Worm (Caenorhabditis elegans) whole organism, L4 larva: ENCODE measurements around the gene sas-4.

Experiments
- D1046.2 ChIP-seq: fragments of 200-800 bp; sonication (Bioruptor generic); IDR thresholded peaks from 2 replicates; pipeline ENCODE4 v1.3.6; 2022; ENCODE audit warnings: missing genetic modification characterization, missing compliant biosample characterization
- F37D6.2 ChIP-seq: sonication (generic microtip); optimal IDR thresholded peaks from 2 replicates; lab custom pipeline; 2016; ENCODE audit warnings: mild to moderate bottlenecking, missing genetic modification characterization, missing compliant biosample characterization
- F44E2.7 ChIP-seq: fragments of 200-800 bp; sonication (Bioruptor generic); IDR thresholded peaks from 2 replicates; pipeline ENCODE4 v2.1.2; 2022; ENCODE audit warnings: missing genetic modification characterization, missing compliant biosample characterization
- T20F7.1 ChIP-seq: fragments of 200-800 bp; sonication (Bioruptor generic); optimal IDR thresholded peaks from 2 replicates; lab custom pipeline; 2018; ENCODE audit warnings: mild to moderate bottlenecking, missing genetic modification characterization, missing compliant biosample characterization
- Y5F2A.4 ChIP-seq: fragments of 200-800 bp; sonication (Bioruptor generic); optimal IDR thresholded peaks from 2 replicates; lab custom pipeline; 2018; ENCODE audit warnings: mild to moderate bottlenecking, missing genetic modification characterization, missing compliant biosample characterization
- Y75B8A.6 ChIP-seq: fragments of 200-800 bp; sonication (Bioruptor generic); IDR thresholded peaks from 2 replicates; pipeline ENCODE4 v1.3.6; 2022; ENCODE audit warnings: missing genetic modification reagents, missing genetic modification characterization, missing compliant biosample characterization
- aha-1 ChIP-seq: fragments of 150-350 bp; peaks from one replicate; lab custom pipeline; 2014; ENCODE audit warnings: missing biosample characterization, missing genetic modification characterization
- aly-2 ChIP-seq: sonication (generic microtip); optimal IDR thresholded peaks from 2 replicates; lab custom pipeline; 2018; ENCODE audit warnings: missing biosample characterization, missing genetic modification characterization
- attf-4 ChIP-seq: sonication (generic microtip); optimal IDR thresholded peaks from 3 replicates; lab custom pipeline; 2017; ENCODE audit warnings: missing biosample characterization, missing genetic modification characterization
- cey-2 ChIP-seq: sonication (generic microtip); optimal IDR thresholded peaks from 3 replicates; lab custom pipeline; 2017; ENCODE audit warnings: missing genetic modification characterization, mild to moderate bottlenecking, missing compliant biosample characterization, antibody characterized with exemption, borderline replicate concordance; ENCODE audit not compliant: insufficient read depth
- daf-12 ChIP-seq: fragments of 150-350 bp; optimal IDR thresholded peaks from 2 replicates; lab custom pipeline; 2014; ENCODE audit warnings: missing biosample characterization, missing genetic modification reagents, missing genetic modification characterization
- daf-16 ChIP-seq, 3 experiments: sonication (generic microtip); optimal IDR thresholded peaks; 2 replicates each; lab custom pipeline; 2016 to 2017; ENCODE audit warnings: missing genetic modification characterization in 3 of 3, missing genetic modification reagents in 3 of 3, mild to moderate bottlenecking in 2 of 3, missing compliant biosample characterization in 2 of 3, missing biosample characterization in 1 of 3, moderate library complexity in 1 of 3
- daf-19 ChIP-seq: fragments of 200-800 bp; sonication (Bioruptor generic); conservative IDR thresholded peaks from 2 replicates; pipeline ENCODE4 v1.3.6; 2022; ENCODE audit warnings: missing genetic modification characterization, missing compliant biosample characterization
- dmd-6 ChIP-seq: fragments of 200-800 bp; sonication (Bioruptor generic); IDR thresholded peaks from 2 replicates; pipeline ENCODE4 v1.3.6; 2022; ENCODE audit warnings: missing genetic modification reagents, missing genetic modification characterization, missing compliant biosample characterization
- dmd-9 ChIP-seq: fragments of 200-800 bp; sonication (Bioruptor generic); IDR thresholded peaks from 2 replicates; pipeline ENCODE4 v1.3.6; 2022; ENCODE audit warnings: missing genetic modification reagents, missing genetic modification characterization, missing compliant biosample characterization
- dpl-1 ChIP-seq: fragments of 150-350 bp; optimal IDR thresholded peaks from 2 replicates; lab custom pipeline; 2014; ENCODE audit warnings: missing biosample characterization, missing genetic modification reagents, missing genetic modification characterization
- dve-1 ChIP-seq: sonication (generic microtip); optimal IDR thresholded peaks from 2 replicates; lab custom pipeline; 2017; ENCODE audit warnings: antibody characterized with exemption, mild to moderate bottlenecking, missing genetic modification characterization, missing compliant biosample characterization; ENCODE audit not compliant: insufficient read depth
- egl-27 ChIP-seq: sonication (generic microtip); optimal IDR thresholded peaks from 3 replicates; lab custom pipeline; 2017; ENCODE audit warnings: missing biosample characterization, missing genetic modification reagents, missing genetic modification characterization
- gei-8 ChIP-seq: fragments of 200-800 bp; sonication (Bioruptor generic); optimal IDR thresholded peaks from 2 replicates; lab custom pipeline; 2018; ENCODE audit warnings: mild to moderate bottlenecking, missing genetic modification characterization, missing compliant biosample characterization
- hif-1 ChIP-seq, 2 experiments: sonication (generic microtip); optimal IDR thresholded peaks; 2 replicates each; lab custom pipeline; 2016 to 2017; ENCODE audit warnings: missing compliant biosample characterization in 2 of 2, missing genetic modification characterization in 2 of 2, missing genetic modification reagents in 2 of 2, missing genotype in 2 of 2, mild to moderate bottlenecking in 1 of 2
- lim-7 ChIP-seq: fragments of 200-800 bp; sonication (Bioruptor generic); IDR thresholded peaks from 2 replicates; pipeline ENCODE4 v1.3.6; 2022; ENCODE audit warnings: missing genetic modification characterization, missing compliant biosample characterization
- lin-1 ChIP-seq: fragments of 200-800 bp; sonication (Bioruptor generic); IDR thresholded peaks from 2 replicates; pipeline ENCODE4 v1.3.6; 2022; ENCODE audit warnings: missing genetic modification reagents, missing genetic modification characterization, missing compliant biosample characterization
- lin-29 ChIP-seq: fragments of 200-800 bp; sonication (Bioruptor generic); IDR thresholded peaks from 2 replicates; pipeline ENCODE4 v1.3.6; 2022; ENCODE audit warnings: missing genetic modification reagents, missing genetic modification characterization, missing compliant biosample characterization
- lir-3 ChIP-seq: sonication (generic microtip); optimal IDR thresholded peaks from 2 replicates; lab custom pipeline; 2016; ENCODE audit warnings: mild to moderate bottlenecking, missing genetic modification characterization, missing compliant biosample characterization
- lsy-2 ChIP-seq, 2 experiments: fragments of 150-350 bp in 1 of 2; sonication (generic microtip) in 1 of 2; optimal IDR thresholded peaks; 2 replicates each; lab custom pipeline; 2014 to 2017; ENCODE audit warnings: missing biosample characterization in 2 of 2, missing genetic modification characterization in 2 of 2
- mep-1 ChIP-seq: fragments of 150-350 bp; sonication (generic microtip); optimal IDR thresholded peaks from 3 replicates; lab custom pipeline; 2014; ENCODE audit warnings: missing biosample characterization, missing genetic modification characterization
- mes-2 ChIP-seq: sonication (generic microtip); optimal IDR thresholded peaks from 2 replicates; lab custom pipeline; 2016; ENCODE audit warnings: missing genotype, mild to moderate bottlenecking, missing genetic modification characterization, missing compliant biosample characterization; ENCODE audit not compliant: poor library complexity, severe bottlenecking
- nhr-11 ChIP-seq: fragments of 150-350 bp; optimal IDR thresholded peaks from 2 replicates; lab custom pipeline; 2014; ENCODE audit warnings: missing biosample characterization, missing genetic modification characterization
- nhr-41 ChIP-seq: fragments of 200-800 bp; sonication (Bioruptor generic); IDR thresholded peaks from 2 replicates; pipeline ENCODE4 v1.3.6; 2022; ENCODE audit warnings: missing genetic modification reagents, missing genetic modification characterization, missing compliant biosample characterization
- nhr-6 ChIP-seq: fragments of 150-350 bp; optimal IDR thresholded peaks from 2 replicates; lab custom pipeline; 2014; ENCODE audit warnings: missing biosample characterization, missing genetic modification characterization
- nhr-77 ChIP-seq: fragments of 150-350 bp; optimal IDR thresholded peaks from 2 replicates; lab custom pipeline; 2014; ENCODE audit warnings: missing biosample characterization, missing genetic modification characterization
- php-3 ChIP-seq: fragments of 200-800 bp; sonication (Bioruptor generic); IDR thresholded peaks from 2 replicates; pipeline ENCODE4 v1.3.6; 2022; ENCODE audit warnings: missing genetic modification reagents, missing genetic modification characterization, missing compliant biosample characterization
- pqm-1 ChIP-seq: sonication (generic microtip); optimal IDR thresholded peaks from 2 replicates; lab custom pipeline; 2017; ENCODE audit warnings: missing biosample characterization, missing genetic modification characterization
- saeg-2 ChIP-seq: fragments of 200-800 bp; sonication (Bioruptor generic); IDR thresholded peaks from 2 replicates; pipeline ENCODE4 v1.3.6; 2022; ENCODE audit warnings: missing genetic modification reagents, missing genetic modification characterization, missing compliant biosample characterization
- skn-1 ChIP-seq: fragments of 150-350 bp; optimal IDR thresholded peaks from 2 replicates; lab custom pipeline; 2014; ENCODE audit warnings: missing biosample characterization, missing genetic modification characterization
- snpc-4 ChIP-seq: fragments of 150-350 bp; optimal IDR thresholded peaks from 2 replicates; lab custom pipeline; 2014; ENCODE audit warnings: missing biosample characterization, missing genetic modification characterization
- spr-3 ChIP-seq: fragments of 200-800 bp; sonication (Bioruptor generic); optimal IDR thresholded peaks from 2 replicates; lab custom pipeline; 2018; ENCODE audit warnings: mild to moderate bottlenecking, missing genetic modification characterization, missing compliant biosample characterization
- unc-39 ChIP-seq: sonication (generic microtip); optimal IDR thresholded peaks from 2 replicates; lab custom pipeline; 2017; ENCODE audit warnings: missing biosample characterization, missing genetic modification characterization
- unc-62 ChIP-seq, 3 experiments: fragments of 150-350 bp in 1 of 3; sonication (generic microtip); optimal IDR thresholded peaks in 2 of 3; peaks in 1 of 3; 1 replicate in 1 of 3; 2 replicates in 2 of 3; lab custom pipeline; 2014 to 2017; ENCODE audit warnings: missing biosample characterization in 3 of 3, missing genetic modification characterization in 3 of 3, missing genetic modification reagents in 3 of 3, missing genotype in 1 of 3
- ztf-11 ChIP-seq: fragments of 150-350 bp; optimal IDR thresholded peaks from 2 replicates; lab custom pipeline; 2014; ENCODE audit warnings: missing biosample characterization, missing genetic modification characterization

sas-4 gene

DNA sequence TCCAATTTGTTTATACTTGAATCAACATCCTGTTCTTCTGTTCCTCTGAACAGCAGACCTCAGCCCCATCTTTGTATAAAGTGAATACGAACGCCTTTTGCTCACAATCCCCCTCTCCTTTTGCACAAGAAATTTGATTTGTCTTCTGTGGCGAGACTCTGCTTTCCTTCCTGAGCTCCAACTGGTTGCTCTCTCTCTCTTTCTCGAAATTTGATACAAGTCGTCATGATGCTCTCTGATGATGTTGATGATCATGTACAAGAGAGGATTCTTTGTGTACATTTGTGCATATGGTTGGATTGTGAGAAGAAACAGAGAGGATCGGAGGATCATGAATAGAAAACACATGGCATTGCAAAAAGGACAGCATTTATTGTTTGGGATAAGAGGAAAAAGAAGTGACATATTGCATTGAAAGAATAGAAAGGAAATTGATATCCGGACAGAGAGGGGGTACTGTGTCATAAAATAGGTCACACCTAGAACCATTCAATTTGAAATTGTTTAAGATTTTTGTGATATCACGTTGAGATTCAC lies 17.5 kb downstream of the sas-4 start:
- no peak for TF ChIP-seq unc-39 (tag; lab: Kevin White, UChicago)
- TF ChIP-seq dmd-9 (GFP tag; lab: Robert Waterston, UW) = no peak
- TF ChIP-seq F37D6.2 (tag; lab: Kevin White, UChicago) = no peak
- no peak for TF ChIP-seq mep-1 (tag; lab: Kevin White, UChicago)
- TF ChIP-seq aha-1 (tag; lab: Kevin White, UChicago) = no peak
- no peak for TF ChIP-seq mes-2 (tag; lab: Kevin White, UChicago)
- no peak for TF ChIP-seq aly-2
- TF ChIP-seq lin-29 (GFP tag; lab: Robert Waterston, UW) = no peak
- TF ChIP-seq saeg-2 (GFP tag; lab: Robert Waterston, UW) = no peak
- no peak for TF ChIP-seq unc-62 (GFP tag; optimal IDR thresholded peaks at IDR 0.05 in 1 of 2; lab: Kevin White, UChicago)
- TF ChIP-seq unc-62 (tag; optimal IDR thresholded peaks at IDR 0.05; lab: Kevin White, UChicago) = no peak
- TF ChIP-seq lsy-2 (tag; optimal IDR thresholded peaks at IDR 0.05; lab: Kevin White, UChicago) = no peak
- no peak for TF ChIP-seq nhr-6
- TF ChIP-seq egl-27 (tag; lab: Kevin White, UChicago) = no peak

DNA sequence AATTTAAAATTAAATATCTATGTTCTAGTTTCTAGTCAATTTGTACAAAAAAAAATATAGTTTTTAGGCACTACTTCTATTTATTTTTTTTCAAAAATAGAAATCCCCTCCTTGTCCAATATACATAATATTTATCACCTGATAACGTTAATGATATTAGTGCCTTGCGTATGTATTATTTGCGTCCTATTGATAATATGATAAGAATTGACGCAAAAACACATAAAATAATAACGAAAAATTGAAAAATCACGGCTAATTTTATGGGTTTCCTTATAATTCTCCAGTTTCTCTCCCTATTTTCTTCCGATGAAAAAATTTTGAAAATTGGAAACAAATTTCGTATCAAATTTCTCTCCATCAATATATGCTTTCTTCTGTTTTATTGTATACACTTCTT lies 18.7 kb downstream of the sas-4 start:
- TF ChIP-seq Y5F2A.4 (GFP tag; lab: Kevin White, UChicago) (no peak), attf-4 (no peak), daf-12 (tag; lab: Kevin White, UChicago) (no peak), gei-8 (GFP tag; lab: Kevin White, UChicago) (no peak), T20F7.1 (GFP tag; lab: Kevin White, UChicago) (peak; percentile 8), spr-3 (GFP tag; lab: Kevin White, UChicago) (no peak), Y75B8A.6 (no peak), snpc-4 (tag; lab: Kevin White, UChicago) (no peak), daf-19 (no peak), dve-1 (peak; percentile 50), nhr-77 (tag; lab: Kevin White, UChicago) (peak; percentile 14), lim-7 (no peak), lin-1 (GFP tag; lab: Robert Waterston, UW) (no peak), dpl-1 (GFP tag; lab: Kevin White, UChicago) (no peak), nhr-11 (tag; lab: Kevin White, UChicago) (no peak), skn-1 (tag; lab: Kevin White, UChicago) (no peak), aha-1 (tag; lab: Kevin White, UChicago) (peak; percentile 52), dmd-6 (GFP tag; lab: Robert Waterston, UW) (no peak), daf-16 (GFP tag; optimal IDR thresholded peaks at IDR 0.05; lab: Kevin White, UChicago) (no peak), daf-16 (tag; optimal IDR thresholded peaks at IDR 0.05; lab: Kevin White, UChicago) (peak; percentile 62), pqm-1 (tag; lab: Kevin White, UChicago) (peak; percentile 67), php-3 (GFP tag; lab: Robert Waterston, UW) (0 out of 2 replicates have a peak, but pooled peaks have one; percentile 43), hif-1 (tag; optimal IDR thresholded peaks at IDR 0.05; lab: Kevin White, UChicago) (no peak), lin-29 (GFP tag; lab: Robert Waterston, UW) (no peak)

DNA sequence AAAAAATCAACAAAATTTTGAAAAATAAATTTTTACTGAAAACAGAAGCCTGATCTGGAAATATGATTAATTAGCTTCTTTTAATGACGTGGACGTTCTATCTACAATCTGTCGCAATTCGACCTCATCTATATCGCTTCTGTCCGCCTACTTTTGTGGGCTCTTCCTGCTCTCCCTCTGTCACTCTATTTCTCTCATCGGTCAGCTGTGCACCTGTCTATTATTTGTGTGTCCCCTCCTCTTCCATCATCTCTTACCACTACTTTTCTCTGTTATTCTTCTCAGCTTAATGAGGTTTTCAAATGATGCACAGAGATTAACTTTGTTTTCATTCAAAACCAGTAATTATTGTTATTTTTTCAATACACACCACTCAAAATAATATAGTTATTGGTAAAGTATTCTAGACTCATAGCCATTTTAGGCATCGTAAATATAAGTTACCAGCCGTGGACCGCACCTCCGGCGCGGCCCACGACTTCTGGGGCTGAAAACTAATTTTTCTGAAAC lies 19.3 kb downstream of the sas-4 start:
- TF ChIP-seq D1046.2 (GFP tag; lab: Robert Waterston, UW) (no peak), lir-3 (tag; lab: Kevin White, UChicago) (no peak), ztf-11 (tag; lab: Kevin White, UChicago) (no peak), dmd-6 (GFP tag; lab: Robert Waterston, UW) (no peak), nhr-41 (no peak), F44E2.7 (GFP tag; lab: Robert Waterston, UW) (no peak), cey-2 (no peak)
